Worm (Caenorhabditis elegans): ENCODE measurements around the gene ZK662.6.

Gene ZK662.6

DNA sequence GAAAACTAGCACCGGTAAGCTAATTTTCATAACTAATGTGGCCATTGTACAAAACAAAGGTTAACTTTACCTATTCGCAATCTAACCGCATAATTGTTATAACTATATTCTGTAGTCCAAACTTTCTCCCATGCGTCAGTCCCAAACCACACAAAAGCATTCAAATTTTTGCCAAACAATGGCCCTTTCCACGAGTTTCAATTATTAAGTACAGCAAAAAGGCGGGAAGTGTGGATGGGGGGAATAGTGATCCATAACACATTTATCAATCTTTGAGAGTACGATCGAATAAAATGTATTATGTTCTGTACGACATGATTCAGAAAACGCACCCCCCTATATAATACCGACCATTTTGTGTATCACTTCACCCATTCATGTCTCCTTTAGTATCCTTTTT lies at the start of gene ZK662.6:
TSS of gene ZK662.6 (plus strand) at position 301 of the 400 bp plus-strand sequence.
- TF ChIP-seq ztf-11 (tag; optimal IDR thresholded peaks at IDR 0.05) (no peak), swsn-7 (tag; optimal IDR thresholded peaks at IDR 0.05) (no peak), C16A3.4 (tag; optimal IDR thresholded peaks at IDR 0.05) (no peak), sptf-1 (tag; optimal IDR thresholded peaks at IDR 0.05) (no peak), lin-14 (GFP tag; optimal IDR thresholded peaks at IDR 0.05) (no peak), efl-1 (optimal IDR thresholded peaks at IDR 0.05) (no peak), efl-1 (GFP tag; optimal IDR thresholded peaks at IDR 0.05 in 1 of 2) (no peak), efl-3 (GFP tag; optimal IDR thresholded peaks at IDR 0.05) (no peak), nhr-237 (tag; optimal IDR thresholded peaks at IDR 0.05) (no peak), mef-2 (tag; optimal IDR thresholded peaks at IDR 0.05) (no peak), nhr-71 (tag; optimal IDR thresholded peaks at IDR 0.05) (no peak), pax-3 (tag; optimal IDR thresholded peaks at IDR 0.05) (no peak), isw-1 (GFP tag; IDR thresholded peaks at IDR 0.05) (no peak), fkh-10 (GFP tag; optimal IDR thresholded peaks at IDR 0.05) (no peak), pqm-1 (tag; optimal IDR thresholded peaks at IDR 0.05) (no peak), unc-86 (tag; optimal IDR thresholded peaks at IDR 0.05) (no peak), irx-1 (tag; optimal IDR thresholded peaks at IDR 0.05) (no peak), fkh-4 (tag; optimal IDR thresholded peaks at IDR 0.05; ENCODE audit: borderline replicate concordance) (no peak), nhr-85 (tag) (no peak)

DNA sequence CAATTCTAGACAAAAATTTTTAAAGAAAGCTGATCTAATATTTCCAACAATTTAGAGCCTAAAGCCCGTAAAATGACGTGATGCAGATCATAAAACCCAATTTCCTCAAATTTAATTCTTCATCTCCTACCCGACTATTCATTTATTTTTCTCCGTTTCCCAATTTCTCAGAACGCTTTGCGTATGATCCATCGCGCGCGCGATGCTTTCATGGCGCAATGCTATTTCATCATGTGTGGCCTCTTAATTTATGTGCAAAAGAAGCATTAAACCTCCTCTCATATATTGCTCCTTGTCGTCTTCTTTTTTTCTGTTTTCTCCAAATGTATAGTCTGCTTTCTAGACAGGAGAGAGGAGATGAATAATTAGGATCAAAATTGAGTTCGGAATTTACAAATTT lies 49.7 kb upstream of the ZK662.6 start:
- TF ChIP-seq unc-86 (tag; optimal IDR thresholded peaks at IDR 0.05) (peak; percentile 68), lir-3 (tag; optimal IDR thresholded peaks at IDR 0.05; ENCODE audit: poor library complexity) (no peak), isw-1 (GFP tag; IDR thresholded peaks at IDR 0.05) (no peak), aly-2 (tag; optimal IDR thresholded peaks at IDR 0.05) (no peak), dpl-1 (GFP tag; optimal IDR thresholded peaks at IDR 0.05) (no peak), zag-1 (tag; optimal IDR thresholded peaks at IDR 0.05) (no peak), fkh-10 (GFP tag; optimal IDR thresholded peaks at IDR 0.05) (no peak), ceh-63 (GFP tag; optimal IDR thresholded peaks at IDR 0.05) (peak; percentile 52), skn-1 (tag; optimal IDR thresholded peaks at IDR 0.05) (no peak), lin-13 (GFP tag; optimal IDR thresholded peaks at IDR 0.05) (no peak), blmp-1 (tag; optimal IDR thresholded peaks at IDR 0.05) (no peak), nhr-28 (tag; optimal IDR thresholded peaks at IDR 0.05) (no peak), ztf-4 (tag; optimal IDR thresholded peaks at IDR 0.05) (no peak), pqm-1 (tag; optimal IDR thresholded peaks at IDR 0.05) (no peak), mdl-1 (tag; optimal IDR thresholded peaks at IDR 0.05) (no peak), egl-13 (tag; optimal IDR thresholded peaks at IDR 0.05) (peak; percentile 75), unc-30 (tag; optimal IDR thresholded peaks at IDR 0.05) (no peak), nhr-12 (tag; optimal IDR thresholded peaks at IDR 0.05) (no peak), xbp-1 (tag; optimal IDR thresholded peaks at IDR 0.05) (no peak), lin-14 (GFP tag; optimal IDR thresholded peaks at IDR 0.05) (peak; percentile 56), nhr-84 (tag; optimal IDR thresholded peaks at IDR 0.05) (no peak), nhr-90 (tag; optimal IDR thresholded peaks at IDR 0.05; ENCODE audit: poor library complexity) (no peak), nhr-11 (tag; optimal IDR thresholded peaks at IDR 0.05) (no peak), hpl-2 (GFP tag; optimal IDR thresholded peaks at IDR 0.05) (no peak), dsc-1 (tag; optimal IDR thresholded peaks at IDR 0.05) (peak; percentile 48), nhr-237 (tag; optimal IDR thresholded peaks at IDR 0.05) (no peak), nhr-47 (tag; optimal IDR thresholded peaks at IDR 0.05) (peak; percentile 31), snu-23 (GFP tag; optimal IDR thresholded peaks at IDR 0.05) (no peak), fkh-4 (tag; optimal IDR thresholded peaks at IDR 0.05; ENCODE audit: borderline replicate concordance) (no peak), mep-1 (tag; optimal IDR thresholded peaks at IDR 0.05) (no peak), sox-4 (tag; optimal IDR thresholded peaks at IDR 0.05) (no peak), irx-1 (tag; optimal IDR thresholded peaks at IDR 0.05) (peak; percentile 15), C04F5.9 (tag; optimal IDR thresholded peaks at IDR 0.05) (no peak), efl-1 (optimal IDR thresholded peaks at IDR 0.05) (no peak), efl-1 (GFP tag; optimal IDR thresholded peaks at IDR 0.05 in 1 of 2) (no peak), ceh-82 (tag; optimal IDR thresholded peaks at IDR 0.05) (peak in 1 of 3 experiments; percentile 13), nhr-71 (tag; optimal IDR thresholded peaks at IDR 0.05) (peak; percentile 59), nhr-19 (GFP tag; conservative IDR thresholded peaks at IDR 0.05) (no peak), alr-1 (tag; optimal IDR thresholded peaks at IDR 0.05; ENCODE audit: borderline replicate concordance) (no peak)

Data from whole organism, L1 larva.